Worm (Caenorhabditis elegans) whole organism, L4 larva: Measurements from ENCODE around the gene ubc-18.

Source experiments
- F10B5.3 ChIP-seq: sonication (generic microtip); optimal IDR thresholded peaks from 2 replicates; lab custom pipeline; 2016; ENCODE audit warnings: mild to moderate bottlenecking, missing genetic modification characterization, missing compliant biosample characterization
- F26F4.8 ChIP-seq: fragments of 200-800 bp; sonication (Bioruptor generic); conservative IDR thresholded peaks from 2 replicates; pipeline ENCODE4 v1.3.6; 2022; ENCODE audit warnings: missing genetic modification characterization, missing compliant biosample characterization
- T20F7.1 ChIP-seq: fragments of 200-800 bp; sonication (Bioruptor generic); optimal IDR thresholded peaks from 2 replicates; lab custom pipeline; 2018; ENCODE audit warnings: mild to moderate bottlenecking, missing genetic modification characterization, missing compliant biosample characterization
- T26A8.4 ChIP-seq: fragments of 200-800 bp; sonication (Bioruptor generic); IDR thresholded peaks from 2 replicates; pipeline ENCODE4 v1.3.6; 2022; ENCODE audit warnings: missing genetic modification characterization, missing compliant biosample characterization
- ZK337.2 ChIP-seq: fragments of 200-800 bp; sonication (Bioruptor generic); IDR thresholded peaks from 2 replicates; pipeline ENCODE4 v1.3.6; 2022; ENCODE audit warnings: missing genetic modification reagents, missing genetic modification characterization, missing compliant biosample characterization
- ZK546.5 ChIP-seq, 2 experiments: sonication (generic microtip); optimal IDR thresholded peaks; 2 replicates each; lab custom pipeline; 2017; ENCODE audit warnings: missing biosample characterization in 2 of 2, missing genetic modification characterization in 2 of 2
- aha-1 ChIP-seq: fragments of 150-350 bp; peaks from one replicate; lab custom pipeline; 2014; ENCODE audit warnings: missing biosample characterization, missing genetic modification characterization
- aly-2 ChIP-seq: sonication (generic microtip); optimal IDR thresholded peaks from 2 replicates; lab custom pipeline; 2018; ENCODE audit warnings: missing biosample characterization, missing genetic modification characterization
- ceh-28 ChIP-seq: fragments of 150-350 bp; optimal IDR thresholded peaks from 2 replicates; lab custom pipeline; 2014; ENCODE audit warnings: missing biosample characterization, missing genetic modification reagents, missing genetic modification characterization
- ceh-44 ChIP-seq: fragments of 200-800 bp; sonication (Bioruptor generic); IDR thresholded peaks from 2 replicates; pipeline ENCODE4 v1.3.6; 2022; ENCODE audit warnings: missing genetic modification reagents, missing genetic modification characterization, missing compliant biosample characterization
- ces-1 ChIP-seq: fragments of 150-350 bp; sonication (generic microtip); optimal IDR thresholded peaks from 4 replicates; lab custom pipeline; 2014; ENCODE audit warnings: missing biosample characterization, missing genetic modification reagents, missing genetic modification characterization
- ctbp-1 ChIP-seq: fragments of 200-800 bp; sonication (Bioruptor generic); IDR thresholded peaks from 2 replicates; pipeline ENCODE4 v1.3.6; 2022; ENCODE audit warnings: missing genetic modification reagents, missing genetic modification characterization, missing compliant biosample characterization
- daf-16 ChIP-seq, 3 experiments: sonication (generic microtip); optimal IDR thresholded peaks; 2 replicates each; lab custom pipeline; 2016 to 2017; ENCODE audit warnings: missing genetic modification characterization in 3 of 3, missing genetic modification reagents in 3 of 3, mild to moderate bottlenecking in 2 of 3, missing compliant biosample characterization in 2 of 3, missing biosample characterization in 1 of 3, moderate library complexity in 1 of 3
- dmd-6 ChIP-seq: fragments of 200-800 bp; sonication (Bioruptor generic); IDR thresholded peaks from 2 replicates; pipeline ENCODE4 v1.3.6; 2022; ENCODE audit warnings: missing genetic modification reagents, missing genetic modification characterization, missing compliant biosample characterization
- dpl-1 ChIP-seq: fragments of 150-350 bp; optimal IDR thresholded peaks from 2 replicates; lab custom pipeline; 2014; ENCODE audit warnings: missing biosample characterization, missing genetic modification reagents, missing genetic modification characterization
- dve-1 ChIP-seq: sonication (generic microtip); optimal IDR thresholded peaks from 2 replicates; lab custom pipeline; 2017; ENCODE audit warnings: antibody characterized with exemption, mild to moderate bottlenecking, missing genetic modification characterization, missing compliant biosample characterization; ENCODE audit not compliant: insufficient read depth
- fkh-10 ChIP-seq: fragments of 150-350 bp; optimal IDR thresholded peaks from 2 replicates; lab custom pipeline; 2014; ENCODE audit warnings: missing biosample characterization, missing genetic modification reagents, missing genetic modification characterization
- fos-1 ChIP-seq: fragments of 150-350 bp; optimal IDR thresholded peaks from 2 replicates; lab custom pipeline; 2014; ENCODE audit warnings: missing biosample characterization, missing genetic modification characterization
- hif-1 ChIP-seq, 2 experiments: sonication (generic microtip); optimal IDR thresholded peaks; 2 replicates each; lab custom pipeline; 2016 to 2017; ENCODE audit warnings: missing compliant biosample characterization in 2 of 2, missing genetic modification characterization in 2 of 2, missing genetic modification reagents in 2 of 2, missing genotype in 2 of 2, mild to moderate bottlenecking in 1 of 2
- hlh-11 ChIP-seq: fragments of 200-800 bp; sonication (Bioruptor generic); optimal IDR thresholded peaks from 2 replicates; lab custom pipeline; 2018; ENCODE audit warnings: mild to moderate bottlenecking, missing genetic modification characterization, missing compliant biosample characterization
- hmg-1.1 ChIP-seq: fragments of 200-800 bp; sonication (Bioruptor generic); IDR thresholded peaks from 2 replicates; pipeline ENCODE4 v1.3.6; 2022; ENCODE audit warnings: missing genetic modification reagents, missing genetic modification characterization, missing compliant biosample characterization
- lsy-2 ChIP-seq, 2 experiments: fragments of 150-350 bp in 1 of 2; sonication (generic microtip) in 1 of 2; optimal IDR thresholded peaks; 2 replicates each; lab custom pipeline; 2014 to 2017; ENCODE audit warnings: missing biosample characterization in 2 of 2, missing genetic modification characterization in 2 of 2
- madf-5 ChIP-seq, 2 experiments: fragments of 200-800 bp; sonication (Bioruptor generic); IDR thresholded peaks; 2 replicates each; pipeline ENCODE4 v1.3.6; 2022; ENCODE audit warnings: missing compliant biosample characterization in 2 of 2, missing genetic modification characterization in 2 of 2
- mdl-1 ChIP-seq, 2 experiments: fragments of 150-350 bp in 1 of 2; sonication (generic microtip) in 1 of 2; optimal IDR thresholded peaks; 2 replicates each; lab custom pipeline; 2014 to 2017; ENCODE audit warnings: missing biosample characterization in 2 of 2, missing genetic modification characterization in 2 of 2
- mep-1 ChIP-seq: fragments of 150-350 bp; sonication (generic microtip); optimal IDR thresholded peaks from 3 replicates; lab custom pipeline; 2014; ENCODE audit warnings: missing biosample characterization, missing genetic modification characterization
- mxl-3 ChIP-seq: fragments of 200-800 bp; sonication (Bioruptor generic); optimal IDR thresholded peaks from 2 replicates; lab custom pipeline; 2018; ENCODE audit warnings: mild to moderate bottlenecking, missing genetic modification characterization, missing compliant biosample characterization
- nhr-10 ChIP-seq: fragments of 150-350 bp; optimal IDR thresholded peaks from 2 replicates; lab custom pipeline; 2014; ENCODE audit warnings: missing biosample characterization, missing genetic modification characterization
- nhr-102 ChIP-seq: sonication (generic microtip); optimal IDR thresholded peaks from 2 replicates; lab custom pipeline; 2016; ENCODE audit warnings: mild to moderate bottlenecking, missing genetic modification characterization, moderate library complexity, missing compliant biosample characterization
- nhr-11 ChIP-seq: fragments of 150-350 bp; optimal IDR thresholded peaks from 2 replicates; lab custom pipeline; 2014; ENCODE audit warnings: missing biosample characterization, missing genetic modification characterization
- nhr-28 ChIP-seq: fragments of 150-350 bp; optimal IDR thresholded peaks from 2 replicates; lab custom pipeline; 2014; ENCODE audit warnings: missing biosample characterization, missing genetic modification characterization
- nhr-42 ChIP-seq: fragments of 200-800 bp; sonication (Bioruptor generic); IDR thresholded peaks from 2 replicates; pipeline ENCODE4 v1.3.6; 2022; ENCODE audit warnings: missing genetic modification characterization, missing compliant biosample characterization
- nhr-48 ChIP-seq: sonication (generic microtip); optimal IDR thresholded peaks from 2 replicates; lab custom pipeline; 2016; ENCODE audit warnings: mild to moderate bottlenecking, missing genetic modification characterization, missing compliant biosample characterization
- pha-4 ChIP-seq, 2 experiments: fragments of 150-350 bp in 1 of 2; fragments of 200-800 bp in 1 of 2; sonication (Bioruptor generic) in 1 of 2; IDR thresholded peaks in 1 of 2; optimal IDR thresholded peaks in 1 of 2; 2 replicates each; pipeline versions ENCODE4 v1.3.6 to Lab custom; 2014 to 2022; ENCODE audit warnings: missing genetic modification characterization in 2 of 2, missing genetic modification reagents in 2 of 2, missing biosample characterization in 1 of 2, missing compliant biosample characterization in 1 of 2
- pqm-1 ChIP-seq: sonication (generic microtip); optimal IDR thresholded peaks from 2 replicates; lab custom pipeline; 2017; ENCODE audit warnings: missing biosample characterization, missing genetic modification characterization
- snpc-1.2 ChIP-seq: fragments of 200-800 bp; sonication (Bioruptor generic); IDR thresholded peaks from 2 replicates; pipeline ENCODE4 v1.3.6; 2022; ENCODE audit warnings: missing genetic modification reagents, missing genetic modification characterization, missing compliant biosample characterization
- spr-3 ChIP-seq: fragments of 200-800 bp; sonication (Bioruptor generic); optimal IDR thresholded peaks from 2 replicates; lab custom pipeline; 2018; ENCODE audit warnings: mild to moderate bottlenecking, missing genetic modification characterization, missing compliant biosample characterization
- unc-130 ChIP-seq: sonication (generic microtip); optimal IDR thresholded peaks from 2 replicates; lab custom pipeline; 2016; ENCODE audit warnings: missing genetic modification reagents, missing genetic modification characterization, missing compliant biosample characterization
- unc-62 ChIP-seq, 3 experiments: fragments of 150-350 bp in 1 of 3; sonication (generic microtip); optimal IDR thresholded peaks in 2 of 3; peaks in 1 of 3; 1 replicate in 1 of 3; 2 replicates in 2 of 3; lab custom pipeline; 2014 to 2017; ENCODE audit warnings: missing biosample characterization in 3 of 3, missing genetic modification characterization in 3 of 3, missing genetic modification reagents in 3 of 3, missing genotype in 1 of 3
- zag-1 ChIP-seq: fragments of 150-350 bp; optimal IDR thresholded peaks from 2 replicates; lab custom pipeline; 2014; ENCODE audit warnings: missing biosample characterization, missing genetic modification characterization
- ztf-7 ChIP-seq: fragments of 150-350 bp; optimal IDR thresholded peaks from 2 replicates; lab custom pipeline; 2014; ENCODE audit warnings: missing biosample characterization, missing genetic modification characterization

ubc-18 gene

DNA sequence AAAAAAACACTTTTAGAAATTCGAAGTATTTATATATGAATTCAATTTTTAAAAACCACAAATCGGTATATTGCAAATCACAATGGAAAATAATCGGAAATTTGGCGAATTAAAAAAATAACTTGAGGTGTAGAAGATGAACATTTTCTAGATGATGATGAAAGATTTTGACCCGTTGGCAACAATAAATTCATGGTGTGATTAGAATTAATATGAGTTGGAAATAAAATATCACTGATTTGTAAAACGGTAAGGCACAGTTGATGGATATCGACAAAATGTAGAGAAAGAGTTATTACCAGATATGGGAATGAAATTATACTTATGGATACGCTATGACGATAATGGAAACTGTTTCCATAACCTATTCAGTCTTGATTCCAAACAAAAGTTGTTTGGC lies 43.9 kb upstream of the ubc-18 start:
- TF ChIP-seq mdl-1 (tag; optimal IDR thresholded peaks at IDR 0.05; lab: Kevin White, UChicago) (no peak), unc-62 (GFP tag; optimal IDR thresholded peaks at IDR 0.05 in 1 of 2; lab: Kevin White, UChicago) (peak in 1 of 2 experiments; percentile 91), unc-62 (tag; optimal IDR thresholded peaks at IDR 0.05; lab: Kevin White, UChicago) (no peak), ZK337.2 (no peak)
- TF ChIP-seq, all 104 proteins: peak for 1

DNA sequence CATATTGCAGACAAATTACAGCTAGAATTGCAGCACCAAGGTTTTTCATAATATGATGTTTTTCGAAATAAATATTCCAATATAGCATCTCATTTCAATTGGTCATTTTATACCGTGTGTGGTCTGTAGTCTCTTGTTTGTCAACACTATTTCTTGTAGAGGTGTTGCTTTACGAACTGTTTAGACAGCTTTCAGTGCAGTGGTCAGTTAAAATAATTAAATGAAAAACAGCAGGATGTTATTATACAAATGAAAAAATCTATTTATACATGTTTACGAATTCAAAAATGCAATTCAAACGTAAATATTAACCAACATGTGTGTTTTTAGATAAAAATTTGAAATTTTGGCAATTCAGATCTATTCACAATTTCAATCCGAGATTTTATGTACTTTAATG lies 43.4 kb upstream of the ubc-18 start, which contains the start of gene B0280.7:
Gene B0280.7 (minus strand): TSS at position 101 of the 400 bp plus-strand sequence.
- no peak for TF ChIP-seq pqm-1 (tag; lab: Kevin White, UChicago)
- no peak for TF ChIP-seq nhr-42
- no peak for TF ChIP-seq ces-1 (GFP tag; lab: Kevin White, UChicago)
- TF ChIP-seq hlh-11, result no peak
- no peak for TF ChIP-seq nhr-11 (tag; lab: Kevin White, UChicago)
- no peak for TF ChIP-seq fkh-10 (GFP tag; lab: Kevin White, UChicago)

ce11 chrIII:7107965-7108364 lies 39.6 kb upstream of the ubc-18 start, which contains the start of gene odd-1:
TSS of gene odd-1 (plus strand) at chrIII:7108313.
- no peak for TF ChIP-seq dpl-1 (GFP tag; lab: Kevin White, UChicago)
- TF ChIP-seq nhr-48 (tag; lab: Kevin White, UChicago), result no peak
- peak; percentile 33 for TF ChIP-seq dve-1 (tag; lab: Kevin White, UChicago)
- TF ChIP-seq ZK337.2, result no peak
- TF ChIP-seq hif-1 (tag; optimal IDR thresholded peaks at IDR 0.05; lab: Kevin White, UChicago), result no peak
- no peak for TF ChIP-seq F10B5.3
- TF ChIP-seq fos-1, result no peak
- peak; percentile 24; the same call in 1 of the 2 replicates for TF ChIP-seq dmd-6 (GFP tag; lab: Robert Waterston, UW)
- no peak for TF ChIP-seq nhr-42
- no peak for TF ChIP-seq ztf-7 (tag; lab: Kevin White, UChicago)
- no peak for TF ChIP-seq ceh-28 (tag; lab: Kevin White, UChicago)
- TF ChIP-seq nhr-28 (tag; lab: Kevin White, UChicago), result peak; percentile 30
- no peak for TF ChIP-seq fkh-10 (GFP tag; lab: Kevin White, UChicago)
- no peak for TF ChIP-seq F26F4.8 (GFP tag; lab: Robert Waterston, UW)
- TF ChIP-seq mxl-3 (GFP tag; lab: Kevin White, UChicago), result no peak
- TF ChIP-seq ZK546.5 (tag; optimal IDR thresholded peaks at IDR 0.05; lab: Kevin White, UChicago), result no peak
- TF ChIP-seq snpc-1.2 (GFP tag; lab: Robert Waterston, UW), result no peak
- TF ChIP-seq T26A8.4 (GFP tag; lab: Robert Waterston, UW), result no peak
- no peak for TF ChIP-seq mep-1
- TF ChIP-seq lsy-2 (tag; optimal IDR thresholded peaks at IDR 0.05; lab: Kevin White, UChicago), result no peak
- TF ChIP-seq hmg-1.1 (GFP tag; lab: Robert Waterston, UW), result no peak
- TF ChIP-seq hlh-11, result peak; percentile 9
- TF ChIP-seq pha-4 (GFP tag; IDR thresholded peaks at IDR 0.05; lab: Robert Waterston, UW), result no peak
- no peak for TF ChIP-seq pha-4 (tag; optimal IDR thresholded peaks at IDR 0.05; lab: Kevin White, UChicago)
- TF ChIP-seq madf-5 (GFP tag; IDR thresholded peaks at IDR 0.05; lab: Robert Waterston, UW), result no peak
- TF ChIP-seq unc-130 (GFP tag; lab: Kevin White, UChicago), result no peak
- TF ChIP-seq aly-2, result no peak
- no peak for TF ChIP-seq ctbp-1 (GFP tag; lab: Robert Waterston, UW)
- no peak for TF ChIP-seq zag-1 (tag; lab: Kevin White, UChicago)
- peak; percentile 82 for TF ChIP-seq aha-1 (tag; lab: Kevin White, UChicago)
- TF ChIP-seq spr-3 (GFP tag; lab: Kevin White, UChicago), result no peak
- no peak for TF ChIP-seq ces-1 (GFP tag; lab: Kevin White, UChicago)
- no peak for TF ChIP-seq nhr-11 (tag; lab: Kevin White, UChicago)
- no peak for TF ChIP-seq nhr-102
- no peak for TF ChIP-seq ceh-44 (GFP tag; lab: Robert Waterston, UW)
- TF ChIP-seq pqm-1 (tag; lab: Kevin White, UChicago), result peak; percentile 77
- no peak for TF ChIP-seq T20F7.1 (GFP tag; lab: Kevin White, UChicago)
- TF ChIP-seq daf-16 (GFP tag; optimal IDR thresholded peaks at IDR 0.05; lab: Kevin White, UChicago), result no peak
- TF ChIP-seq daf-16 (tag; optimal IDR thresholded peaks at IDR 0.05; lab: Kevin White, UChicago), result peak; percentile 49
- no peak for TF ChIP-seq nhr-10 (tag; lab: Kevin White, UChicago)
